Fruit fly (Drosophila melanogaster): ENCODE data around the gene Jwa.

The Jwa gene

DNA sequence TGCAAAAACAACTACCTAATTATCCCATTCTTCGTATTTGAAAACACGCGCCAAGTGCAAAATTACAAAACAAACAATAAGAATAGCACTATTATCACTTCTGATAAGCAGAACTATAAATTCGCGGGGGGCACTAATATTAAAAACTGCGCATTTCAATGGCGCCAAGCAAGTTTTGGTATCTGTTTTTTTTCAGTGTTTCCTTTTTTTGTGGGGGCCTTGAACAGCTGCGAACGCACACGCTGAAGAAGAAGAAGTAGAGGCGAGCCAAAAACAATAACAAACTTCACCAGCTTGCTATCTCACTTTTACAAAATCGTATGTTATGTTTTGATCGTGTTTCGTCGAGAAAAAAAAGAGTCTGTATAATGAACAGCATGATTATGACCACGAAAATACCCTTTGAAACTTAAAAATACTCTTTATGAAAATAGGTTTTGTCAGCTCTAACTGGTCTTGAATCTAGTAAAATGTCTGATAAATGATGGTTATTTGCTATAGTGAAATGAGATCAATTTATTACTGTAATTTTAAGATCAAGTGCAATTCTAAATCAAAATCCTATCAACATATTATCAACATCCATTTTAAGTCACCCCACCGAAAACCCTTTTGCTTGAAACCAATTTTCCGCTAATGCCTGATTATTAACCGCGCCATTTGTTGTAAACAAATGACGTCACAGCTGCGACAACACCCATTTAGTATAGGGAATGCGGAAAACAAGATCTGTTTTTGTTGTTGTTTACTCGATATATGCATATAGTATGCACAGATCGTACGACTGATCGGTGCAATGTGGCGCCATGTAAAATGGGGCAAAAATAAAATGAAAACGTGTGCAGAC is 11.4 kb downstream of the Jwa start (continued):
- TF ChIP-seq CG12391 (tag; optimal IDR thresholded peaks at IDR 0.05) (peak; percentile 48), bowl (GFP tag; IDR thresholded peaks at IDR 0.05) (no peak), CG7839 (tag; optimal IDR thresholded peaks at IDR 0.05) (peak; percentile 48), Atf6 (GFP tag; IDR thresholded peaks at IDR 0.05) (peak; percentile 45; the same call in 1 of the 2 replicates), Optix (GFP tag; IDR thresholded peaks at IDR 0.05) (peak; percentile 80), inv (GFP tag; IDR thresholded peaks at IDR 0.05; ENCODE audit: partially characterized antibody) (no peak), Max (GFP tag; optimal IDR thresholded peaks at IDR 0.05) (peak; percentile 18), Fer3 (tag; optimal IDR thresholded peaks at IDR 0.05) (peak; percentile 16), odd (GFP tag; optimal IDR thresholded peaks at IDR 0.05) (peak; percentile 45), Ets65A (GFP tag) (peak; percentile 89), lov (optimal IDR thresholded peaks at IDR 0.05) (no peak), lov (GFP tag; IDR thresholded peaks at IDR 0.05) (0 out of 3 replicates have a peak, but pooled peaks have one; percentile 31), CG10366 (GFP tag; IDR thresholded peaks at IDR 0.05) (peak; percentile 68), Dek (tag; optimal IDR thresholded peaks at IDR 0.05) (peak; percentile 36), sens (GFP tag) (peak; percentile 93), gsb (GFP tag; IDR thresholded peaks at IDR 0.05) (0 out of 2 replicates have a peak, but pooled peaks have one; percentile 16), CG2202 (tag; optimal IDR thresholded peaks at IDR 0.05) (no peak), vnd (GFP tag; IDR thresholded peaks at IDR 0.05; ENCODE audit: partially characterized antibody) (no peak), nmo (GFP tag; optimal IDR thresholded peaks at IDR 0.05) (peak; percentile 9), twi (tag; optimal IDR thresholded peaks at IDR 0.05) (no peak), bigmax (GFP tag; optimal IDR thresholded peaks at IDR 0.05) (no peak), CG11560 (tag; IDR thresholded peaks at IDR 0.05) (no peak), Poxn (GFP tag; IDR thresholded peaks at IDR 0.05) (no peak), CG4282 (GFP tag; optimal IDR thresholded peaks at IDR 0.05) (peak; percentile 18), danr (GFP tag; IDR thresholded peaks at IDR 0.05) (no peak), CG12769 (tag; optimal IDR thresholded peaks at IDR 0.05) (peak; percentile 52), Ravus (GFP tag; IDR thresholded peaks at IDR 0.05) (no peak), toy (GFP tag; IDR thresholded peaks at IDR 0.05) (0 out of 2 replicates have a peak, but pooled peaks have one; percentile 5), lab (GFP tag; optimal IDR thresholded peaks at IDR 0.05) (peak; percentile 81), eyg (GFP tag; optimal IDR thresholded peaks at IDR 0.05) (no peak), abd-A (tag; optimal IDR thresholded peaks at IDR 0.05) (no peak), CG5245 (GFP tag; optimal IDR thresholded peaks at IDR 0.05) (no peak), MBD-R2 (GFP tag; IDR thresholded peaks at IDR 0.05) (peak; percentile 60), hth (optimal IDR thresholded peaks at IDR 0.05) (no peak), lbe (GFP tag; optimal IDR thresholded peaks at IDR 0.05) (no peak), dmrt11E (tag; optimal IDR thresholded peaks at IDR 0.05) (no peak), Hsf (GFP tag; optimal IDR thresholded peaks at IDR 0.05) (peak; percentile 51), tll (GFP tag; optimal IDR thresholded peaks at IDR 0.05) (no peak), Chrac-16 (GFP tag; optimal IDR thresholded peaks at IDR 0.05) (peak; percentile 67), CG11456 (GFP tag; IDR thresholded peaks at IDR 0.05) (peak; percentile 81), Trl (optimal IDR thresholded peaks at IDR 0.05) (no peak), Trl (GFP tag; optimal IDR thresholded peaks at IDR 0.05) (no peak), disco-r (GFP tag; optimal IDR thresholded peaks at IDR 0.05) (peak; percentile 3), unpg (GFP tag; optimal IDR thresholded peaks at IDR 0.05) (peak; percentile 59), zf30C (GFP tag; optimal IDR thresholded peaks at IDR 0.05) (peak; percentile 94), CG11723 (GFP tag; optimal IDR thresholded peaks at IDR 0.05) (peak; percentile 51), emc (GFP tag; optimal IDR thresholded peaks at IDR 0.05) (no peak), CG3065 (GFP tag; optimal IDR thresholded peaks at IDR 0.05) (no peak), croc (GFP tag; conservative IDR thresholded peaks at IDR 0.05) (no peak; the same call in 1 of the 3 replicates), hkb (optimal IDR thresholded peaks at IDR 0.05) (no peak), hkb (GFP tag; IDR thresholded peaks at IDR 0.05) (peak; percentile 67)

All from whole organism, embryonic.